Worm (Caenorhabditis elegans) whole organism, L2 larva: ENCODE results near the gene sek-5.

ENCODE experiments used
- lin-11 ChIP-seq: fragments of 150-350 bp; sonication (generic microtip); optimal IDR thresholded peaks from 2 replicates; lab custom pipeline; 2014; ENCODE audit warnings: missing biosample characterization, missing genetic modification characterization, inconsistent platforms, mixed read lengths
- nhr-11 ChIP-seq: fragments of 150-350 bp; optimal IDR thresholded peaks from 2 replicates; lab custom pipeline; 2014; ENCODE audit warnings: missing biosample characterization, missing genetic modification characterization
- nhr-237 ChIP-seq: fragments of 150-350 bp; optimal IDR thresholded peaks from 2 replicates; lab custom pipeline; 2014; ENCODE audit warnings: missing biosample characterization, missing genetic modification characterization
- unc-39 ChIP-seq: fragments of 150-350 bp; optimal IDR thresholded peaks from 2 replicates; lab custom pipeline; 2014; ENCODE audit warnings: missing biosample characterization, missing genetic modification characterization

DNA sequence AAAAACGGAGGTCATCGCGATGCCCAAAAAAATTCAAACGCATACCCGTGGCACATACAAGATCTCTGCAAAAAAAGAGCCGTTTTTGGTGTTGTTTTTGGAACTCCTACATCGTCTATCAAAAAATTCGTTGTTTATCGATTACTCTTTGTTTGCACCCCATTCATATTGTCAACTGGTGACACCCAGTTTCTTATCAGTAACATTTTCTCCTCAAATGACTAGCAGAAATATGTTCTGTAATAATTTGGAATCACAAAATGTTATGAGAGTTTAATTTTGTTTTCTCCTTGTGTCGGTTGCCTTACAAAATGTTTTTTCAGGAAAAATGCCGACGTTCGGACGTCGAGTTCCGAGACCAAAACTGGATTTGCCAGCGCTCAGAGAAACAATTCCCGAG is 2.7 kb upstream of the sek-5 start, which contains the start of gene sek-4:
- TF ChIP-seq unc-39 (tag; lab: Kevin White, UChicago) (no peak), nhr-237 (tag; lab: Kevin White, UChicago) (no peak), nhr-11 (no peak), lin-11 (no peak)
